Fruit fly (Drosophila melanogaster): ENCODE data around the gene Pgant6.

Pgant6 gene

dm6 chr3L:2805137-2805955 lies 23.3 kb downstream of the Pgant6 start:
- TF ChIP-seq CG8944 (GFP tag; optimal IDR thresholded peaks at IDR 0.05): no peak
- no peak for TF ChIP-seq CG12155 (GFP tag; optimal IDR thresholded peaks at IDR 0.05)
- TF ChIP-seq BtbVII (GFP tag; optimal IDR thresholded peaks at IDR 0.05): no peak
- TF ChIP-seq ato (GFP tag; IDR thresholded peaks at IDR 0.05; ENCODE audit: partially characterized antibody): no peak
- TF ChIP-seq Bteb2 (GFP tag; optimal IDR thresholded peaks at IDR 0.05): no peak
- TF ChIP-seq CG31224 (GFP tag; IDR thresholded peaks at IDR 0.05): no peak
- no peak for TF ChIP-seq gcm2 (GFP tag; optimal IDR thresholded peaks at IDR 0.05)
- peak; percentile 30 for TF ChIP-seq corto (GFP tag; optimal IDR thresholded peaks at IDR 0.05)
- TF ChIP-seq emc (GFP tag; optimal IDR thresholded peaks at IDR 0.05): no peak
- TF ChIP-seq tna (GFP tag; IDR thresholded peaks at IDR 0.05; ENCODE audit: partially characterized antibody): no peak
- no peak for TF ChIP-seq Spps (tag; optimal IDR thresholded peaks at IDR 0.05)
- TF ChIP-seq CG13624 (GFP tag; optimal IDR thresholded peaks at IDR 0.05): no peak
- TF ChIP-seq CG13287 (GFP tag; IDR thresholded peaks at IDR 0.05; ENCODE audit: partially characterized antibody): no peak
- TF ChIP-seq CG1529 (GFP tag; optimal IDR thresholded peaks at IDR 0.05): no peak
- TF ChIP-seq bsh (GFP tag; optimal IDR thresholded peaks at IDR 0.05): peak in 1 of 2 experiments; percentile 42
- TF ChIP-seq Dll (GFP tag; IDR thresholded peaks at IDR 0.05; ENCODE audit: partially characterized antibody): no peak
- no peak for TF ChIP-seq CG32532 (GFP tag; IDR thresholded peaks at IDR 0.05)
- peak; percentile 89 for TF ChIP-seq nom (GFP tag; optimal IDR thresholded peaks at IDR 0.05)
- no peak for TF ChIP-seq Pdp1 (GFP tag; optimal IDR thresholded peaks at IDR 0.05)
- no peak for TF ChIP-seq Chrac-16 (GFP tag; optimal IDR thresholded peaks at IDR 0.05)
- no peak for TF ChIP-seq CG17186 (GFP tag; optimal IDR thresholded peaks at IDR 0.05)
- no peak for TF ChIP-seq eyg (GFP tag; optimal IDR thresholded peaks at IDR 0.05)
- no peak for TF ChIP-seq lola (GFP tag; optimal IDR thresholded peaks at IDR 0.05)
- TF ChIP-seq salm (tag; optimal IDR thresholded peaks at IDR 0.05): no peak
- peak; percentile 63 for TF ChIP-seq Drgx (GFP tag; IDR thresholded peaks at IDR 0.05)
- TF ChIP-seq gem (tag; optimal IDR thresholded peaks at IDR 0.05): no peak

DNA sequence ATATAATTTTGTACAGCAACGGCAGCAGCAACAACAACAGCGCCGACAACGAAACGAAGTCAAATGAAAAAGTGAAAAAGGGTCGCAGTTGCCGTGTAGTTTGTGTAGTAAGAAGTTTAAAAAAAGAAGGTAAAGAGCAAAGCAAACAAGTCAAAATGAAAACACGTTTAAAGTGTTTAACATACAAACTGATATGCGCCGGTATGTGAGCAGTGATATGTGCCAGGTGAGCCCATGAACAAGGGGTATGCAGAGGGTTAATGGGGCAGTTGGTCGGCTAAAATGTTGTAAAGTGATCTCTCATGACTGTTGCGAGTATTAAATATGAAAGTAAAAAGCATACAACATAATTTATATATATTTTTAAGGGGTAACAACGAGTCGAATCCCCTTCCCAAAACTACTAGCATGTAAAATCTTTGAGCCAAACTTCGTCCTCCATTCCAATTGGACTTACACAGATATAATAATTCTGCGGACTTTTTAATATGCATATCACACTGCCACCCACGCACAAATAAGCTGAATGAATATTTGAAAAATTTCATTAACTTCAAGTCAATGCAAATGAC lies 24.0 kb downstream of the Pgant6 start:
- TF ChIP-seq CG17328 (GFP tag; IDR thresholded peaks at IDR 0.05): peak; percentile 76
- no peak for TF ChIP-seq CG1529 (GFP tag; optimal IDR thresholded peaks at IDR 0.05)
- TF ChIP-seq Lhr (GFP tag; optimal IDR thresholded peaks at IDR 0.05): no peak
- no peak for TF ChIP-seq pb (GFP tag; optimal IDR thresholded peaks at IDR 0.05)
- peak; percentile 78 for TF ChIP-seq CG11696 (GFP tag; IDR thresholded peaks at IDR 0.05)
- no peak for TF ChIP-seq Adf1 (GFP tag; IDR thresholded peaks at IDR 0.05)
- TF ChIP-seq hb (GFP tag; IDR thresholded peaks at IDR 0.05; ENCODE audit: partially characterized antibody): no peak
- peak; percentile 58 for TF ChIP-seq CG18764 (GFP tag; optimal IDR thresholded peaks at IDR 0.05)
- no peak for TF ChIP-seq CG34224 (GFP tag; IDR thresholded peaks at IDR 0.05; ENCODE audit: partially characterized antibody)
- peak; percentile 9 for TF ChIP-seq CG13424 (tag; optimal IDR thresholded peaks at IDR 0.05)
- peak; percentile 92 for TF ChIP-seq lmd (GFP tag; IDR thresholded peaks at IDR 0.05)
- no peak for TF ChIP-seq CG15073 (GFP tag; optimal IDR thresholded peaks at IDR 0.05)
- peak; percentile 36 for TF ChIP-seq slp2 (GFP tag; optimal IDR thresholded peaks at IDR 0.05)
- peak; percentile 59 for TF ChIP-seq CG10654 (GFP tag; optimal IDR thresholded peaks at IDR 0.05)
- no peak for TF ChIP-seq CG4328 (GFP tag; optimal IDR thresholded peaks at IDR 0.05)
- peak; percentile 50 for TF ChIP-seq CG15696 (tag; optimal IDR thresholded peaks at IDR 0.05)
- TF ChIP-seq CG4707 (GFP tag; optimal IDR thresholded peaks at IDR 0.05): no peak
- TF ChIP-seq ftz-f1 (GFP tag; optimal IDR thresholded peaks at IDR 0.05): no peak
- TF ChIP-seq fd102C (GFP tag; optimal IDR thresholded peaks at IDR 0.05): no peak
- peak; percentile 58 for TF ChIP-seq nau (GFP tag; optimal IDR thresholded peaks at IDR 0.05)
- no peak for TF ChIP-seq bigmax (GFP tag; optimal IDR thresholded peaks at IDR 0.05)
- no peak for TF ChIP-seq CG42726 (GFP tag; IDR thresholded peaks at IDR 0.05; ENCODE audit: partially characterized antibody)
- TF ChIP-seq CG4854 (GFP tag; optimal IDR thresholded peaks at IDR 0.05): peak; percentile 55

Data from whole organism, embryonic.